Worm (Caenorhabditis elegans) whole organism, late embryonic: ENCODE measurements around the gene pcn-1.

Source experiments
- ahr-1 ChIP-seq: sonication (generic microtip); optimal IDR thresholded peaks from 2 replicates; lab custom pipeline; 2016; ENCODE audit warnings: missing genetic modification characterization, missing compliant biosample characterization
- ceh-14 ChIP-seq: sonication (generic microtip); optimal IDR thresholded peaks from 2 replicates; lab custom pipeline; 2016; ENCODE audit warnings: missing genotype, missing genetic modification characterization, missing compliant biosample characterization
- elt-4 ChIP-seq: sonication (generic microtip); optimal IDR thresholded peaks from 2 replicates; lab custom pipeline; 2016; ENCODE audit warnings: missing genetic modification characterization, missing compliant biosample characterization
- gmeb-2 ChIP-seq: sonication (generic microtip); optimal IDR thresholded peaks from 2 replicates; lab custom pipeline; 2016; ENCODE audit warnings: missing genetic modification characterization, inconsistent platforms, missing compliant biosample characterization
- nhr-232 ChIP-seq: sonication (generic microtip); optimal IDR thresholded peaks from 2 replicates; lab custom pipeline; 2016; ENCODE audit warnings: missing genetic modification characterization, missing compliant biosample characterization
- odd-2 ChIP-seq: sonication (generic microtip); optimal IDR thresholded peaks from 2 replicates; lab custom pipeline; 2017; ENCODE audit warnings: antibody characterized with exemption, mild to moderate bottlenecking, missing genetic modification characterization, missing compliant biosample characterization
- pha-2 ChIP-seq: sonication (generic microtip); optimal IDR thresholded peaks from 2 replicates; lab custom pipeline; 2017; ENCODE audit warnings: mild to moderate bottlenecking, missing genetic modification characterization, missing compliant biosample characterization

pcn-1 gene

DNA sequence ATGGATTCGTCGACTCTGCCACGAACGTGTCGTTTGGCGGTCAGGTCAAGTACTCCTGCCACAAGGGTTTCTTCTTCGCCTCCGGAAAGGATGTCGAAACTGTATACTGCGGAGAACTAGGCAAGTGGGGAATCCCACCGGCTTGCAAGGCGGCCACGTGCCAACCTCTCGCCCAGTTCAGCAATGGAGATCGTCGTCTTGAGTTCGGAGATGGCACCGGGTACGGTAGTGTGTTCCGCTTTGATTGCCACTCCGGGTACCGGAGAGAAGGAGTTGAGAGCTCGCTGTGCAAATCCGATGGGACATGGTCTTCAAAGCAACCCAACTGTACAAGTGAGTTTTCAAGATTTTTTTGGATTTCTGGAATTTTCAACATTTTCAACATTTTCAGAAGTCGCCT, 49.6 kb downstream of the pcn-1 start:
- TF ChIP-seq pha-2 (tag; lab: Kevin White, UChicago): no peak
- no peak for TF ChIP-seq nhr-232
- TF ChIP-seq ahr-1 (tag; lab: Kevin White, UChicago): no peak
- no peak for TF ChIP-seq ceh-14
- TF ChIP-seq elt-4: peak; percentile 70

DNA sequence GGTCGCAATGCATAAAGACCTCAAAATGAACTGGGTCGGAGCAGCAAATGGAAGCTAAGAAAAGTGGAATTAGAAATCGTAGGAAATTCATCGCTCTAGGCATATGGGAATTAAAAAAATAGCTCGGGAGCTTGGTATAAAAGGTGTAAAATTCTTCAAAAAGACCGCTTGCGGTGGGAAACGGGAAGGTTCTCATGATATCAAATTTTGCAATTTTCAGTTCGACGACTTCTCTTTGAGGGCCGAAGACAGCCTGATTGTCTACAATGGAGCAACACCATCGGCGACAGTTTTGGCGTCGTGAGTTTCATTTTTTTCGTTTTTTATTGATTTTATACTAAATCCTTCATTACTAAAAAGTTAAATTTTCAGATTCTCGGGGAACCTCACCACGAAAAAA, 50.7 kb downstream of the pcn-1 start, which contains the start of gene F47C12.8:
F47C12.8 (minus strand) TSS at position 101 of the 400 bp plus-strand sequence.
- TF ChIP-seq gmeb-2: no peak
- TF ChIP-seq odd-2 (tag; lab: Kevin White, UChicago): no peak
